Fruit fly (Drosophila melanogaster): ENCODE results near the gene Nepl21.

DNA sequence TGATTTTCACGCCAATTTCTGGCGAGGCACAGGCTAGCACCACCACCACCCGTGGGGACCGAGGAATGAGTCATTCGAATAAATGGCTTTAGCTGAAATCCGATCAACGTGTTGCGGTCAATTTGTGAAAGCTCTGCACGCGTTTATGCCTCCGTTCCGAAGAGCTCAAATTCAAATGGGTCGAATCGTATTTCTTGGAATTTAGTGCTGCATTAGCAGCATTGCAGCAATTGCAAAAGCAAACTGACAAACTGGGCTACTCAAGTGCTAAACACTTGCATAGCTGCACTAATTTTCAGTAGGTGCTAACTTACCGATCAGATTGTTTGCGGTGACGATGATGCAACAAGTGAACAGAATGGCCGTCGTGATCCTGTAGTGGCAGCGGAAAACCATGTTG, 26.7 kb upstream of the Nepl21 start:
- TF ChIP-seq CTCF (optimal IDR thresholded peaks at IDR 0.05) = no peak
- no peak for TF ChIP-seq CG8478 (optimal IDR thresholded peaks at IDR 0.05)
